Fruit fly (Drosophila melanogaster) whole organism, prepupa: Measurements from ENCODE around the gene GILT3.
A peak's percentile ranks its signal among the peaks of the same experiment; 100 is the strongest.

ENCODE experiments used
- CG11762 ChIP-seq: fragments of 200-800 bp; sonication (Bioruptor generic); optimal IDR thresholded peaks from 3 replicates; lab custom pipeline; 2016; ENCODE audit warnings: missing biosample characterization, missing genetic modification characterization; ENCODE audit not compliant: insufficient read depth
- CG32006 ChIP-seq: fragments of 200-800 bp; sonication (Bioruptor generic); optimal IDR thresholded peaks from 3 replicates; lab custom pipeline; 2017; ENCODE audit warnings: missing biosample characterization, mild to moderate bottlenecking, missing genetic modification characterization
- CG3919 ChIP-seq: fragments of 200-800 bp; sonication (Bioruptor generic); optimal IDR thresholded peaks from 3 replicates; lab custom pipeline; 2016; ENCODE audit warnings: missing biosample characterization, missing genetic modification characterization
- CG7368 ChIP-seq: fragments of 200-800 bp; sonication (Bioruptor generic); optimal IDR thresholded peaks from 3 replicates; lab custom pipeline; 2016; ENCODE audit warnings: missing biosample characterization, missing genetic modification characterization
- Eip93F ChIP-seq: fragments of 200-800 bp; sonication (Bioruptor generic); optimal IDR thresholded peaks from 2 replicates; lab custom pipeline; 2016; ENCODE audit warnings: missing biosample characterization, mild to moderate bottlenecking, missing genetic modification characterization
- Ets96B ChIP-seq: fragments of 200-800 bp; optimal IDR thresholded peaks from 2 replicates; lab custom pipeline; 2019; ENCODE audit warnings: missing biosample characterization, mild to moderate bottlenecking, missing genetic modification characterization, moderate library complexity
- Hr39 ChIP-seq: fragments of 200-800 bp; sonication (Bioruptor generic); optimal IDR thresholded peaks from 2 replicates; lab custom pipeline; 2016; ENCODE audit warnings: missing biosample characterization, missing genetic modification characterization
- Met ChIP-seq: fragments of 200-800 bp; sonication (Bioruptor generic); optimal IDR thresholded peaks from 3 replicates; lab custom pipeline; 2016; ENCODE audit warnings: missing biosample characterization, missing genetic modification characterization
- fkh ChIP-seq: fragments of 200-800 bp; sonication (Bioruptor generic); optimal IDR thresholded peaks from 3 replicates; lab custom pipeline; 2017; ENCODE audit warnings: missing biosample characterization, mild to moderate bottlenecking, missing genetic modification characterization, moderate library complexity
- net ChIP-seq: fragments of 200-800 bp; sonication (Bioruptor generic); optimal IDR thresholded peaks from 3 replicates; lab custom pipeline; 2016; ENCODE audit warnings: missing biosample characterization, missing genetic modification characterization
- spab ChIP-seq: fragments of 200-800 bp; sonication (Bioruptor generic); optimal IDR thresholded peaks from 2 replicates; lab custom pipeline; 2017; ENCODE audit warnings: missing biosample characterization, mild to moderate bottlenecking, missing genetic modification characterization, missing genetic modification reagents
- svp ChIP-seq: fragments of 200-800 bp; sonication (Bioruptor generic); peaks from one replicate; lab custom pipeline; 2016; ENCODE audit warnings: missing biosample characterization, missing genetic modification characterization

- TF ChIP-seq CG3919 (GFP tag; lab: Kevin White, UChicago) (no peak), svp (GFP tag; lab: Kevin White, UChicago) (peak; percentile 85), CG32006 (GFP tag; lab: Kevin White, UChicago) (peak; percentile 49), CG11762 (GFP tag; lab: Kevin White, UChicago) (no peak), CG7368 (GFP tag; lab: Kevin White, UChicago) (no peak), Ets96B (no peak), net (GFP tag; lab: Kevin White, UChicago) (no peak), Met (GFP tag; lab: Kevin White, UChicago) (no peak), Eip93F (GFP tag; lab: Kevin White, UChicago) (no peak), Hr39 (GFP tag; lab: Kevin White, UChicago) (no peak), spab (GFP tag; lab: Kevin White, UChicago) (no peak), fkh (GFP tag; lab: Kevin White, UChicago) (no peak)
Measured at dm6 chr3R:23667451-23667850, 9.7 kb upstream of the GILT3 start.
